Worm (Caenorhabditis elegans) whole organism, young adult: ENCODE data around the gene W03F8.6.
"Not testable (repeated sequence)": the region's sequence is repeated elsewhere in the genome, so short reads cannot be mapped to it uniquely, and the experiment has no call there.

Source experiments
- F49E8.2 ChIP-seq: sonication (generic microtip); optimal IDR thresholded peaks from 3 replicates; lab custom pipeline; 2017; ENCODE audit warnings: missing genetic modification characterization, mild to moderate bottlenecking, missing compliant biosample characterization, antibody characterized with exemption, moderate library complexity; ENCODE audit not compliant: insufficient read depth
- ccch-3 ChIP-seq: fragments of 200-800 bp; sonication (Bioruptor generic); optimal IDR thresholded peaks from 2 replicates; lab custom pipeline; 2018; ENCODE audit warnings: mild to moderate bottlenecking, missing genetic modification characterization, missing compliant biosample characterization
- cebp-2 ChIP-seq: fragments of 200-800 bp; sonication (Bioruptor generic); IDR thresholded peaks from 2 replicates; pipeline ENCODE4 v1.3.6; 2022; ENCODE audit warnings: missing genetic modification characterization, missing compliant biosample characterization
- ceh-40 ChIP-seq: fragments of 200-800 bp; sonication (Bioruptor generic); IDR thresholded peaks from 2 replicates; pipeline ENCODE4 v1.3.6; 2022; ENCODE audit warnings: missing genetic modification characterization, missing compliant biosample characterization
- lsy-27 ChIP-seq: sonication (generic microtip); optimal IDR thresholded peaks from 2 replicates; lab custom pipeline; 2017; ENCODE audit warnings: missing genetic modification characterization, mild to moderate bottlenecking, missing compliant biosample characterization, antibody characterized with exemption, missing genotype, borderline replicate concordance; ENCODE audit not compliant: insufficient read depth
- pha-4 ChIP-seq: fragments of 150-350 bp; sonication (generic microtip); optimal IDR thresholded peaks from 2 replicates; lab custom pipeline; 2014; ENCODE audit warnings: missing biosample characterization, missing genetic modification reagents, missing genetic modification characterization
- snpc-1.1 ChIP-seq: sonication (generic microtip); optimal IDR thresholded peaks from 2 replicates; lab custom pipeline; 2017; ENCODE audit warnings: missing genetic modification characterization, mild to moderate bottlenecking, missing compliant biosample characterization, antibody characterized with exemption, moderate library complexity, missing genotype, missing genetic modification reagents; ENCODE audit not compliant: insufficient read depth

- not testable (repeated sequence) for TF ChIP-seq cebp-2; ceh-40; ccch-3 (GFP tag; lab: Kevin White, UChicago); pha-4 (tag; lab: Kevin White, UChicago); lsy-27 (tag; lab: Kevin White, UChicago); snpc-1.1; F49E8.2 (tag; lab: Kevin White, UChicago)
Observed at ce11 chrIV:5226552-5226951, 40.2 kb upstream of the W03F8.6 start, which contains the start of gene nsph-4.1.
